Worm (Caenorhabditis elegans) whole organism, early embryonic: Measurements from ENCODE around the gene tmem-231.

Experiments
- ama-1 ChIP-seq: fragments of 150-350 bp; optimal IDR thresholded peaks from 2 replicates; lab custom pipeline; 2014
- flt-1 ChIP-seq: fragments of 200-800 bp; sonication (Bioruptor generic); IDR thresholded peaks from 2 replicates; pipeline ENCODE4 v1.3.6; 2022; ENCODE audit warnings: missing genetic modification characterization, missing compliant biosample characterization
- hmbx-1 ChIP-seq: sonication (generic microtip); optimal IDR thresholded peaks from 2 replicates; lab custom pipeline; 2016; ENCODE audit warnings: mild to moderate bottlenecking, missing genetic modification characterization, missing compliant biosample characterization
- hmg-4 ChIP-seq: fragments of 200-800 bp; sonication (Bioruptor generic); optimal IDR thresholded peaks from 2 replicates; lab custom pipeline; 2018; ENCODE audit warnings: mild to moderate bottlenecking, missing genetic modification characterization, missing compliant biosample characterization
- pes-1 ChIP-seq: fragments of 200-800 bp; sonication (Bioruptor generic); IDR thresholded peaks from 2 replicates; pipeline ENCODE4 v1.3.6; 2022; ENCODE audit warnings: missing genetic modification reagents, missing genetic modification characterization, missing compliant biosample characterization
- scrt-1 ChIP-seq: fragments of 200-800 bp; sonication (Bioruptor generic); IDR thresholded peaks from 2 replicates; pipeline ENCODE4 v1.3.6; 2022; ENCODE audit warnings: missing genetic modification characterization, missing compliant biosample characterization
- sea-1 ChIP-seq: fragments of 200-800 bp; sonication (Bioruptor generic); conservative IDR thresholded peaks from 2 replicates; pipeline ENCODE4 v1.3.6; 2022; ENCODE audit warnings: missing genetic modification characterization, missing compliant biosample characterization
- tbx-11 ChIP-seq: fragments of 200-800 bp; sonication (Bioruptor generic); IDR thresholded peaks from 2 replicates; pipeline ENCODE4 v1.3.6; 2022; ENCODE audit warnings: missing genetic modification characterization, missing compliant biosample characterization

DNA sequence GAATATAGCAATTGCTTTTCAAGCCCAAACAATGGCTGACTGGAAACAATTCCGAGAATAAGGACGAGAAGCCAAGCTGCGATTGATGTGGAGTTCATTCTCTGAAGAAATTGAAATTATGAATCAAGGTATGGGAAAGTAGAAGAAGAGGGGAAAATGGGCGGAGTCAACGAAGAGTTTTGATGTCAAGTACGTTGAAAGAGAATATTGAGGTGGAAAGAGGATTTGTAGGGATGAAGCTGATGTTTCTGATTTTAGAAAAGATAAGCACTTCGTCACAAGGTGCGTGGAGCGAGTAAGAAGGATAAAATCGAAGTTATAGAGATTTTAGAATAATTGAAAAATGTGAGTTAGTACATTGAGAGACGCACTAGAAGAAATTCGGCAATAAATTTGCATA lies 43.9 kb upstream of the tmem-231 start, which contains the start of gene D2096.9:
- no peak for TF ChIP-seq ama-1 (lab: Kevin White, UChicago)
- TF ChIP-seq hmbx-1 (tag; lab: Kevin White, UChicago), result no peak
- no peak for TF ChIP-seq sea-1 (GFP tag; lab: Robert Waterston, UW)
- no peak for TF ChIP-seq scrt-1
- TF ChIP-seq flt-1, result no peak
- no peak for TF ChIP-seq tbx-11
- no peak for TF ChIP-seq hmg-4 (GFP tag; lab: Kevin White, UChicago)
- TF ChIP-seq pes-1 (GFP tag; lab: Robert Waterston, UW), result no peak
